Fruit fly (Drosophila melanogaster) whole organism, wandering third instar larva: ENCODE measurements around the gene comm2.

Experiments
- CG9705 ChIP-seq: fragments of 200-800 bp; sonication (Bioruptor generic); optimal IDR thresholded peaks from 2 replicates; lab custom pipeline; 2018; ENCODE audit warnings: missing biosample characterization, mild to moderate bottlenecking, missing genetic modification characterization
- CrebA ChIP-seq: fragments of 200-800 bp; sonication (Bioruptor generic); optimal IDR thresholded peaks from 2 replicates; lab custom pipeline; 2016; ENCODE audit warnings: missing biosample characterization, mild to moderate bottlenecking, missing genetic modification characterization, borderline replicate concordance
- Dfd ChIP-seq: fragments of >200 bp; optimal IDR thresholded peaks from 2 replicates; lab custom pipeline; 2017; ENCODE audit warnings: missing biosample characterization, missing genetic modification characterization
- Dif ChIP-seq: fragments of 200-275, 200-300 bp; sonication (Bioruptor generic); optimal IDR thresholded peaks from 2 replicates; lab custom pipeline; 2018; ENCODE audit warnings: missing biosample characterization, missing genetic modification characterization; ENCODE audit not compliant: partially characterized antibody
- GATAd ChIP-seq: sonication (Bioruptor generic); optimal IDR thresholded peaks from 2 replicates; lab custom pipeline; 2016; ENCODE audit warnings: missing biosample characterization, missing genetic modification characterization
- Hnf4 ChIP-seq: fragments of 200-800 bp; sonication (Bioruptor generic); optimal IDR thresholded peaks from 2 replicates; lab custom pipeline; 2016; ENCODE audit warnings: missing biosample characterization, mild to moderate bottlenecking, missing genetic modification characterization
- Hr78 ChIP-seq: fragments of >200 bp; optimal IDR thresholded peaks from 2 replicates; lab custom pipeline; 2017; ENCODE audit warnings: missing biosample characterization, missing genetic modification characterization
- Jra ChIP-seq: sonication (Bioruptor generic); optimal IDR thresholded peaks from 2 replicates; lab custom pipeline; 2016; ENCODE audit warnings: missing biosample characterization, missing genetic modification characterization
- Myc ChIP-seq: fragments of >200 bp; optimal IDR thresholded peaks from 2 replicates; lab custom pipeline; 2017
- OdsH ChIP-seq: fragments of 200-800 bp; sonication (Bioruptor generic); optimal IDR thresholded peaks from 2 replicates; lab custom pipeline; 2016; ENCODE audit warnings: missing biosample characterization, mild to moderate bottlenecking, missing genetic modification characterization
- Sp1 ChIP-seq: fragments of 200-800 bp; sonication (Bioruptor generic); optimal IDR thresholded peaks from 3 replicates; lab custom pipeline; 2019; ENCODE audit warnings: missing biosample characterization, mild to moderate bottlenecking, missing genetic modification characterization, moderate library complexity
- br ChIP-seq: fragments of 200-800 bp; sonication (Bioruptor generic); optimal IDR thresholded peaks from 2 replicates; lab custom pipeline; 2016; ENCODE audit warnings: missing biosample characterization, missing genetic modification characterization
- brk ChIP-seq: fragments of 200-800 bp; sonication (Bioruptor generic); optimal IDR thresholded peaks from 2 replicates; lab custom pipeline; 2016; ENCODE audit warnings: missing biosample characterization, mild to moderate bottlenecking, missing genetic modification characterization
- dl ChIP-seq, 2 experiments: fragments of 175-275, 200-275 bp in 1 of 2; fragments of 200-275 bp in 1 of 2; sonication (Bioruptor generic); optimal IDR thresholded peaks; lab custom pipeline; 2018; ENCODE audit warnings: mild to moderate bottlenecking in 2 of 2, missing biosample characterization in 2 of 2, missing genetic modification characterization in 2 of 2, moderate library complexity in 2 of 2; ENCODE audit not compliant: partially characterized antibody in 2 of 2, insufficient read depth in 1 of 2
- dmrt93B ChIP-seq: fragments of 200-800 bp; sonication (Bioruptor generic); optimal IDR thresholded peaks from 2 replicates; lab custom pipeline; 2018; ENCODE audit warnings: missing biosample characterization, mild to moderate bottlenecking, missing genetic modification characterization
- dsf ChIP-seq: sonication (Bioruptor generic); optimal IDR thresholded peaks from 2 replicates; lab custom pipeline; 2016; ENCODE audit warnings: missing biosample characterization, missing genetic modification characterization, borderline replicate concordance
- ey ChIP-seq: fragments of 200-800 bp; sonication (Bioruptor generic); optimal IDR thresholded peaks from 2 replicates; lab custom pipeline; 2016; ENCODE audit warnings: missing biosample characterization, missing genetic modification characterization
- foxo ChIP-seq, 2 experiments: fragments of 200-800 bp; sonication (Bioruptor generic); optimal IDR thresholded peaks; 2 replicates in 1 of 2; 3 replicates in 1 of 2; lab custom pipeline; 2016 to 2017; ENCODE audit warnings: missing biosample characterization in 2 of 2, missing genetic modification characterization in 2 of 2
- fru ChIP-seq: fragments of 200-800 bp; sonication (Bioruptor generic); optimal IDR thresholded peaks from 3 replicates; lab custom pipeline; 2016; ENCODE audit warnings: missing biosample characterization, mild to moderate bottlenecking, missing genetic modification characterization
- h ChIP-seq: fragments of 200-800 bp; sonication (Bioruptor generic); optimal IDR thresholded peaks from 3 replicates; lab custom pipeline; 2016; ENCODE audit warnings: missing biosample characterization, mild to moderate bottlenecking, missing genetic modification characterization
- jim ChIP-seq: fragments of 175-275, 200-325 bp; sonication (Bioruptor generic); optimal IDR thresholded peaks from 2 replicates; lab custom pipeline; 2016; ENCODE audit warnings: missing biosample characterization, mild to moderate bottlenecking, missing genetic modification characterization
- lola ChIP-seq: fragments of >200 bp; optimal IDR thresholded peaks from 2 replicates; lab custom pipeline; 2017; ENCODE audit warnings: missing biosample characterization, missing genetic modification characterization
- pan ChIP-seq: fragments of >200 bp; optimal IDR thresholded peaks from 2 replicates; lab custom pipeline; 2017
- psq ChIP-seq: fragments of 200-800 bp; sonication (Bioruptor generic); optimal IDR thresholded peaks from 3 replicates; lab custom pipeline; 2017; ENCODE audit warnings: missing biosample characterization, mild to moderate bottlenecking, missing genetic modification characterization, moderate library complexity
- rgr ChIP-seq: fragments of 200-800 bp; sonication (Bioruptor generic); optimal IDR thresholded peaks from 3 replicates; lab custom pipeline; 2016; ENCODE audit warnings: missing biosample characterization, mild to moderate bottlenecking, missing genetic modification characterization
- sv ChIP-seq: fragments of 200-800 bp; sonication (Bioruptor generic); optimal IDR thresholded peaks from 3 replicates; lab custom pipeline; 2016; ENCODE audit warnings: missing biosample characterization, missing genetic modification characterization
- tai ChIP-seq: sonication (Bioruptor generic); optimal IDR thresholded peaks from 2 replicates; lab custom pipeline; 2016; ENCODE audit warnings: missing biosample characterization, missing genetic modification characterization
- usp ChIP-seq: fragments of >200 bp; optimal IDR thresholded peaks from 2 replicates; lab custom pipeline; 2017; ENCODE audit warnings: missing biosample characterization, missing genetic modification characterization

comm2 gene

dm6 chr3L:15700338-15700966, 802 bp upstream of the comm2 start (continued):
- TF ChIP-seq OdsH (GFP tag; lab: Kevin White, UChicago) = peak; percentile 79
- TF ChIP-seq pan (lab: Kevin White, UChicago) = no peak

DNA sequence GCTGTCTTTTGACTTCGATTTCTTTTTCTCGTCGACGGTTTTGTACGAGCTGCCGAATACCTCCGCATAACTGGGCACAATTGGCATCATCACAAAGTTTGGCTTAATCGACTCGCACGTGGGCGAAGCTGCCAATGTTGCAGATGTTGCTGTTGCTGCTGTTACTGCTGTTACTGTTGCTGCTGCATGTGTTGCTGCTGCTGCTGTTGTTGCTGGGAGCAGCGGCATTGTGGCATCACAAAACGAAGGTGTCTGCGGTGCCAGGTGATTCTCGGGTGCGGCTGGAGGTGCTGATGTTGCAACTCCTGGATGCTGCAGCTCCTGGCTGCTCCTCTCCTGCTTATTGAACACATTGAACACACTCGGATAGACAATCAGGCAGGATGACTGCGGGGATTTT, 1.7 kb downstream of the comm2 start:
- TF ChIP-seq Myc (lab: Kevin White, UChicago) (no peak), Dfd (GFP tag; lab: Kevin White, UChicago) (peak; percentile 94)

- TF ChIP-seq Dfd (GFP tag; lab: Kevin White, UChicago) (no peak), h (no peak)
These were observed 4.5 kb downstream of the comm2 start for dm6 chr3L:15695195-15695594.

- TF ChIP-seq h (no peak), OdsH (GFP tag; lab: Kevin White, UChicago) (peak; percentile 18)
These were observed 5.2 kb downstream of the comm2 start for dm6 chr3L:15694406-15694805.

DNA sequence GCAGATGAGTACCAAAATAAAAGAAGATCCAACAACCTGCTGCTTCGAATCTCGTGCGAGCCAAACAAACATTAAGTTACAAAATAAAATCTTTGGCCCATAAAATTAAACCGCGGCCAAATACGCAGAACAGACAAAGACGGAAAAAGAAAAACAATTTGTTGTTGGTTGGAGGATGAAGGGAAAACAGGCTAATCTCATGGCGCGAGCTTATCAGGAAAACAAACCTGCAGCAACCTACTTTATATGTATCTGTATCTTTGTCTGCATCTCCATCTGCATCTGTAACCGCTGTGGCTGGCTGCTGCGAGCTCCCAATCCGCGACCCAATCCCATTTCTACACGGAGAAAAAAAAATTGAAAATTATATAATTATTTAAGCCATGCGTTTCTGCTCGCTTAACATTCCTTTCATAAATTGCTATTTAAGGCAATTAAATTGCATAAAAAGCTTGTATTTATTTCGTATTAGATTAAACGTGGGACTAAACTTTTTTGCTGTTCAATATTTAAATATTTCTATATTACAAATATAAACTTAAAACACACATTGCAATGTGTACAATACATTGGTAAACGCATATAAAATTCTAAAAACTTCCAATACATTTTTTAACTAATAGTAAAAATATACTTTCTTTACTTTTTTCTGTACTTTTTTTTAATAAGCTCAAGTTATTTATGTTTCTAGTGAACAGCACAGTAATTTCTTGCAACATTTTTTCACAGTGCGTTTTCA, 6.7 kb downstream of the comm2 start:
- TF ChIP-seq psq (GFP tag; lab: Kevin White, UChicago) (peak; percentile 28), dl (GFP tag; optimal IDR thresholded peaks at IDR 0.05; lab: Kevin White, UChicago; ENCODE audit: insufficient read depth in 1 of 2, partially characterized antibody in 2 of 2) (no peak)

- TF ChIP-seq fru (GFP tag; lab: Kevin White, UChicago) (no peak), h (no peak), brk (GFP tag; lab: Kevin White, UChicago) (no peak), sv (GFP tag; lab: Kevin White, UChicago) (no peak), dmrt93B (GFP tag; lab: Kevin White, UChicago) (no peak), Hr78 (GFP tag; lab: Kevin White, UChicago) (no peak), br (GFP tag; lab: Kevin White, UChicago) (no peak), lola (GFP tag; lab: Kevin White, UChicago) (no peak), Dif (no peak), rgr (GFP tag; lab: Kevin White, UChicago) (no peak), CG9705 (no peak), Jra (no peak), usp (GFP tag; lab: Kevin White, UChicago) (no peak)
These were observed 7.3 kb downstream of the comm2 start for dm6 chr3L:15692388-15692787.

dm6 chr3L:15691968-15692367, 7.7 kb downstream of the comm2 start, which contains the start of gene CG34451:
CG34451 (minus strand) TSS chr3L:15692068.
- TF ChIP-seq Jra (no peak), dl (GFP tag; optimal IDR thresholded peaks at IDR 0.05; lab: Kevin White, UChicago; ENCODE audit: insufficient read depth in 1 of 2, partially characterized antibody in 2 of 2) (no peak), CrebA (GFP tag; lab: Kevin White, UChicago) (no peak), dsf (no peak), Myc (lab: Kevin White, UChicago) (no peak), foxo (GFP tag; optimal IDR thresholded peaks at IDR 0.05; lab: Kevin White, UChicago) (no peak), tai (GFP tag; lab: Kevin White, UChicago) (no peak), usp (GFP tag; lab: Kevin White, UChicago) (no peak), h (no peak), Dfd (GFP tag; lab: Kevin White, UChicago) (no peak), GATAd (GFP tag; lab: Kevin White, UChicago) (no peak), Sp1 (GFP tag; lab: Kevin White, UChicago) (no peak), brk (GFP tag; lab: Kevin White, UChicago) (no peak), ey (no peak), br (GFP tag; lab: Kevin White, UChicago) (no peak), Hnf4 (no peak), sv (GFP tag; lab: Kevin White, UChicago) (no peak), jim (no peak), psq (GFP tag; lab: Kevin White, UChicago) (no peak), Hr78 (GFP tag; lab: Kevin White, UChicago) (no peak)
- TF ChIP-seq, all 38 proteins: peak for 0
